Fruit fly (Drosophila melanogaster) whole organism, prepupa: Measurements from ENCODE around the gene CG31189.
A peak's percentile ranks its signal among the peaks of the same experiment; 100 is the strongest.

Experiments used
- Blimp-1 ChIP-seq: fragments of 200-800 bp; sonication (Bioruptor generic); optimal IDR thresholded peaks from 3 replicates; lab custom pipeline; 2017; ENCODE audit warnings: missing biosample characterization, missing genetic modification characterization, mild to moderate bottlenecking, moderate library complexity, missing genetic modification reagents
- CG10631 ChIP-seq: fragments of 200-800 bp; sonication (Bioruptor generic); optimal IDR thresholded peaks from 2 replicates; lab custom pipeline; 2016; ENCODE audit warnings: missing biosample characterization, missing genetic modification characterization
- CG16779 ChIP-seq: fragments of 200-800 bp; sonication (Bioruptor generic); optimal IDR thresholded peaks from 3 replicates; lab custom pipeline; 2017; ENCODE audit warnings: missing biosample characterization, mild to moderate bottlenecking, missing genetic modification characterization
- CG3032 ChIP-seq: fragments of 200-800 bp; optimal IDR thresholded peaks from 2 replicates; lab custom pipeline; 2019; ENCODE audit warnings: missing biosample characterization, mild to moderate bottlenecking, missing genetic modification characterization, moderate library complexity
- CG31627 ChIP-seq: fragments of 200-800 bp; sonication (Bioruptor generic); optimal IDR thresholded peaks from 3 replicates; lab custom pipeline; 2016; ENCODE audit warnings: missing biosample characterization, missing genetic modification characterization
- CG34406 ChIP-seq: fragments of 200-800 bp; sonication (Bioruptor generic); optimal IDR thresholded peaks from 3 replicates; lab custom pipeline; 2016; ENCODE audit warnings: missing biosample characterization, missing genetic modification characterization
- CG6276 ChIP-seq: fragments of 200-800 bp; sonication (Bioruptor generic); optimal IDR thresholded peaks from 2 replicates; lab custom pipeline; 2017; ENCODE audit warnings: missing biosample characterization, mild to moderate bottlenecking, missing genetic modification characterization
- CG6792 ChIP-seq: fragments of 200-800 bp; sonication (Bioruptor generic); optimal IDR thresholded peaks from 3 replicates; lab custom pipeline; 2016; ENCODE audit warnings: missing biosample characterization, missing genetic modification characterization
- CG6854 ChIP-seq: fragments of 200-800 bp; sonication (Bioruptor generic); optimal IDR thresholded peaks from 2 replicates; lab custom pipeline; 2017; ENCODE audit warnings: missing biosample characterization, mild to moderate bottlenecking, missing genetic modification characterization
- Gug ChIP-seq: fragments of 200-800 bp; sonication (Bioruptor generic); IDR thresholded peaks from 2 replicates; pipeline ENCODE4 v1.3.6; 2022; ENCODE audit warnings: missing biosample characterization, missing genetic modification characterization
- Hr39 ChIP-seq: fragments of 200-800 bp; sonication (Bioruptor generic); optimal IDR thresholded peaks from 2 replicates; lab custom pipeline; 2016; ENCODE audit warnings: missing biosample characterization, missing genetic modification characterization
- achi ChIP-seq: fragments of 200-800 bp; sonication (Bioruptor generic); optimal IDR thresholded peaks from 3 replicates; lab custom pipeline; 2016; ENCODE audit warnings: missing biosample characterization, missing genetic modification characterization
- eg ChIP-seq: fragments of 200-800 bp; sonication (Bioruptor generic); IDR thresholded peaks from 3 replicates; pipeline ENCODE4 v1.3.6; 2022; ENCODE audit warnings: missing biosample characterization, missing genetic modification characterization
- ss ChIP-seq, 2 experiments: fragments of 200-800 bp; sonication (Bioruptor generic); optimal IDR thresholded peaks; 2 replicates in 1 of 2; 3 replicates in 1 of 2; lab custom pipeline; 2017 to 2018; ENCODE audit warnings: mild to moderate bottlenecking in 2 of 2, missing biosample characterization in 2 of 2, missing genetic modification characterization in 2 of 2, moderate library complexity in 1 of 2

DNA sequence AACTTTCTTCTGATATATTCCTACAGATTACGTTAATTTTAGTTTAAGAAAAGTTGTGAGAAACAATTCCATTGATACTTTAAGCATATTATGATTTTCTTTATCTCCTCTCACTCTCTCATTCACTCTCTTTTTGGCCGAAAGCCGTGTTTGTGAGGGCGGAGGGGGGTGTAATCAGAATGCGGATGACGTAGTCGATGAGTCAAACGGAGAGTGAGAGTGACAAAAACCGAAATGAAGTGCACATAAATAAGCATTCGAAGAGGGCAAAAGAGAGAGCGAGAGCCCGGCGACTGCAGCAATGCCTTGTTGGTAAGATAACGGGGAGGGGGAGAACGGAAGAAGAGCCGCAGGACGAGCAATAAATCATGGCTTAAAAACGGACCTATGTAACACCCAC is 48.6 kb upstream of the CG31189 start:
- no peak for TF ChIP-seq CG31627 (GFP tag; lab: Kevin White, UChicago)
- no peak for TF ChIP-seq CG6854
- no peak for TF ChIP-seq CG6276 (GFP tag; lab: Kevin White, UChicago)
- peak; percentile 92 for TF ChIP-seq Blimp-1
- TF ChIP-seq CG16779 (tag; lab: Kevin White, UChicago) = no peak
- no peak for TF ChIP-seq Gug (GFP tag; lab: Robert Waterston, UW)
- TF ChIP-seq CG34406 (GFP tag; lab: Kevin White, UChicago) = no peak
- no peak for TF ChIP-seq achi (GFP tag; lab: Kevin White, UChicago)
- no peak for TF ChIP-seq CG6792 (GFP tag; lab: Kevin White, UChicago)
- no peak for TF ChIP-seq CG10631 (GFP tag; lab: Kevin White, UChicago)
- no peak for TF ChIP-seq Hr39 (GFP tag; lab: Kevin White, UChicago)
- TF ChIP-seq CG3032 (tag; lab: Kevin White, UChicago) = no peak
- no peak for TF ChIP-seq eg (GFP tag; lab: Robert Waterston, UW)
- no peak for TF ChIP-seq ss (GFP tag; optimal IDR thresholded peaks at IDR 0.05; lab: Kevin White, UChicago)
